Fruit fly (Drosophila melanogaster) whole organism, prepupa: ENCODE data around the gene Pak3.

Source experiments
- CG6854 ChIP-seq: fragments of 200-800 bp; sonication (Bioruptor generic); optimal IDR thresholded peaks from 2 replicates; lab custom pipeline; 2017; ENCODE audit warnings: missing biosample characterization, mild to moderate bottlenecking, missing genetic modification characterization
- CG8119 ChIP-seq: fragments of 200-800 bp; sonication (Bioruptor generic); IDR thresholded peaks from 3 replicates; pipeline ENCODE4 v1.3.6; 2022; ENCODE audit warnings: missing biosample characterization, missing genetic modification characterization
- Eip93F ChIP-seq: fragments of 200-800 bp; sonication (Bioruptor generic); optimal IDR thresholded peaks from 2 replicates; lab custom pipeline; 2016; ENCODE audit warnings: missing biosample characterization, mild to moderate bottlenecking, missing genetic modification characterization
- Ets96B ChIP-seq: fragments of 200-800 bp; optimal IDR thresholded peaks from 2 replicates; lab custom pipeline; 2019; ENCODE audit warnings: missing biosample characterization, mild to moderate bottlenecking, missing genetic modification characterization, moderate library complexity
- Hr38 ChIP-seq: sonication (Bioruptor generic); optimal IDR thresholded peaks from 2 replicates; lab custom pipeline; 2016; ENCODE audit warnings: missing biosample characterization, missing genetic modification characterization
- Lpt ChIP-seq: fragments of 200-800 bp; sonication (Bioruptor generic); optimal IDR thresholded peaks from 3 replicates; lab custom pipeline; 2016; ENCODE audit warnings: missing biosample characterization, missing genetic modification characterization
- Sox102F ChIP-seq: fragments of 200-800 bp; sonication (Bioruptor generic); optimal IDR thresholded peaks from 2 replicates; lab custom pipeline; 2016; ENCODE audit warnings: missing biosample characterization, mild to moderate bottlenecking, missing genetic modification characterization
- acj6 ChIP-seq: fragments of 200-800 bp; sonication (Bioruptor generic); optimal IDR thresholded peaks from 3 replicates; lab custom pipeline; 2016; ENCODE audit warnings: missing biosample characterization, missing genetic modification characterization
- fd59A ChIP-seq: fragments of 200-800 bp; sonication (Bioruptor generic); optimal IDR thresholded peaks from 2 replicates; lab custom pipeline; 2017; ENCODE audit warnings: missing biosample characterization, mild to moderate bottlenecking, missing genetic modification characterization, missing genetic modification reagents
- fkh ChIP-seq: fragments of 200-800 bp; sonication (Bioruptor generic); optimal IDR thresholded peaks from 3 replicates; lab custom pipeline; 2017; ENCODE audit warnings: missing biosample characterization, mild to moderate bottlenecking, missing genetic modification characterization, moderate library complexity
- net ChIP-seq: fragments of 200-800 bp; sonication (Bioruptor generic); optimal IDR thresholded peaks from 3 replicates; lab custom pipeline; 2016; ENCODE audit warnings: missing biosample characterization, missing genetic modification characterization
- salr ChIP-seq, 2 experiments: fragments of 200-800 bp; sonication (Bioruptor generic); optimal IDR thresholded peaks; 3 replicates each; lab custom pipeline; 2016 to 2018; ENCODE audit warnings: missing biosample characterization in 2 of 2, missing genetic modification characterization in 2 of 2, mild to moderate bottlenecking in 1 of 2
- svp ChIP-seq: fragments of 200-800 bp; sonication (Bioruptor generic); peaks from one replicate; lab custom pipeline; 2016; ENCODE audit warnings: missing biosample characterization, missing genetic modification characterization

dm6 chr3R:16469501-16470263 is 16.1 kb upstream of the Pak3 start, which contains the start of the genes CG42232 and CSN5:
- TF ChIP-seq Hr38 (GFP tag; lab: Kevin White, UChicago) (no peak), net (GFP tag; lab: Kevin White, UChicago) (no peak), CG8119 (no peak), fkh (GFP tag; lab: Kevin White, UChicago) (no peak), fd59A (no peak), Ets96B (tag; lab: Kevin White, UChicago) (no peak), Sox102F (GFP tag; lab: Kevin White, UChicago) (no peak), Lpt (GFP tag; lab: Kevin White, UChicago) (no peak), Eip93F (no peak), CG6854 (GFP tag; lab: Kevin White, UChicago) (no peak), svp (no peak), acj6 (GFP tag; lab: Kevin White, UChicago) (no peak), salr (GFP tag; optimal IDR thresholded peaks at IDR 0.05; lab: Kevin White, UChicago) (no peak)
